Fruit fly (Drosophila melanogaster): ENCODE measurements around the gene Hsc70-4.

Hsc70-4 gene

dm6 chr3R:15275158-15275623, 32.7 kb downstream of the Hsc70-4 start, which contains the start of the genes Cp190 and CG4338 (continued):
- TF ChIP-seq Neu2 (GFP tag; optimal IDR thresholded peaks at IDR 0.05; ENCODE audit: borderline replicate concordance), result no peak
- TF ChIP-seq Doc3 (GFP tag; IDR thresholded peaks at IDR 0.05; ENCODE audit: partially characterized antibody), result peak; percentile 61; the same call in 2 of the 3 replicates
- peak; percentile 98 for TF ChIP-seq Six4 (GFP tag; optimal IDR thresholded peaks at IDR 0.05)
- peak; percentile 76 for TF ChIP-seq CG42726 (GFP tag; IDR thresholded peaks at IDR 0.05; ENCODE audit: partially characterized antibody)
- no peak for TF ChIP-seq abd-A (tag; optimal IDR thresholded peaks at IDR 0.05)
- TF ChIP-seq CG14860 (GFP tag; IDR thresholded peaks at IDR 0.05; ENCODE audit: partially characterized antibody), result peak; percentile 61
- TF ChIP-seq sens-2 (GFP tag; IDR thresholded peaks at IDR 0.05), result peak; percentile 94
- peak; percentile 91 for TF ChIP-seq CG13624 (GFP tag; optimal IDR thresholded peaks at IDR 0.05)
- TF ChIP-seq dm (GFP tag; optimal IDR thresholded peaks at IDR 0.05), result peak; percentile 89
- peak; percentile 99 for TF ChIP-seq CG18262 (tag; optimal IDR thresholded peaks at IDR 0.05)
- peak; percentile 95 for TF ChIP-seq CG14441 (GFP tag; IDR thresholded peaks at IDR 0.05)
- TF ChIP-seq sob (GFP tag; IDR thresholded peaks at IDR 0.05), result peak; percentile 96
- peak; percentile 97 for TF ChIP-seq YL-1 (GFP tag; optimal IDR thresholded peaks at IDR 0.05)
- TF ChIP-seq CG16815 (GFP tag; optimal IDR thresholded peaks at IDR 0.05), result peak; percentile 97
- peak; percentile 98 for TF ChIP-seq zen (tag; optimal IDR thresholded peaks at IDR 0.05)
- TF ChIP-seq CG2202 (tag; optimal IDR thresholded peaks at IDR 0.05), result peak; percentile 97
- TF ChIP-seq Xrp1 (GFP tag; IDR thresholded peaks at IDR 0.05), result peak; percentile 98
- TF ChIP-seq Dip3 (GFP tag; optimal IDR thresholded peaks at IDR 0.05), result peak; percentile 90
- TF ChIP-seq nom (GFP tag; optimal IDR thresholded peaks at IDR 0.05), result peak; percentile 95
- peak; percentile 97 for TF ChIP-seq CG9215 (GFP tag; IDR thresholded peaks at IDR 0.05)
- TF ChIP-seq CG6765 (GFP tag; optimal IDR thresholded peaks at IDR 0.05), result peak; percentile 96
- peak; percentile 98 for TF ChIP-seq Chrac-16 (GFP tag; optimal IDR thresholded peaks at IDR 0.05)
- peak; percentile 93 for TF ChIP-seq Bteb2 (GFP tag; optimal IDR thresholded peaks at IDR 0.05)
- peak; percentile 96 for TF ChIP-seq sisA (GFP tag; IDR thresholded peaks at IDR 0.05)
- peak; percentile 85 for TF ChIP-seq fu2 (GFP tag; optimal IDR thresholded peaks at IDR 0.05)
- TF ChIP-seq tin (GFP tag; optimal IDR thresholded peaks at IDR 0.05), result peak; percentile 98
- peak; percentile 59 for TF ChIP-seq zf30C (GFP tag; optimal IDR thresholded peaks at IDR 0.05)
- TF ChIP-seq Doc2 (GFP tag; IDR thresholded peaks at IDR 0.05), result peak; percentile 81
- peak; percentile 97 for TF ChIP-seq BtbVII (GFP tag; optimal IDR thresholded peaks at IDR 0.05)
- no peak for TF ChIP-seq prd (optimal IDR thresholded peaks at IDR 0.05)
- peak; percentile 98 for TF ChIP-seq prd (GFP tag; IDR thresholded peaks at IDR 0.05)
- TF ChIP-seq crc (GFP tag; optimal IDR thresholded peaks at IDR 0.05), result peak; percentile 72
- peak; percentile 97 for TF ChIP-seq Rfx (GFP tag; IDR thresholded peaks at IDR 0.05)
- TF ChIP-seq Sin3A (optimal IDR thresholded peaks at IDR 0.05), result peak; percentile 89
- TF ChIP-seq CG2712 (tag; optimal IDR thresholded peaks at IDR 0.05), result peak; percentile 99
- peak; percentile 94 for TF ChIP-seq CG10366 (GFP tag; IDR thresholded peaks at IDR 0.05)
- TF ChIP-seq CG8290 (GFP tag; optimal IDR thresholded peaks at IDR 0.05), result peak; percentile 96
- peak; percentile 90 for TF ChIP-seq CG8290 (tag; optimal IDR thresholded peaks at IDR 0.05)
- peak; percentile 96 for TF ChIP-seq CG4820 (GFP tag; optimal IDR thresholded peaks at IDR 0.05)
- peak; percentile 91 for TF ChIP-seq gt (GFP tag; IDR thresholded peaks at IDR 0.05)
- TF ChIP-seq Dfd (GFP tag; optimal IDR thresholded peaks at IDR 0.05), result no peak
- TF ChIP-seq Ssrp (tag; optimal IDR thresholded peaks at IDR 0.05), result peak; percentile 99
- peak; percentile 93 for TF ChIP-seq onecut (GFP tag; IDR thresholded peaks at IDR 0.05)
- TF ChIP-seq ab (GFP tag; optimal IDR thresholded peaks at IDR 0.05), result no peak
- TF ChIP-seq ato (GFP tag; IDR thresholded peaks at IDR 0.05; ENCODE audit: partially characterized antibody), result peak; percentile 73; the same call in 1 of the 2 replicates
- TF ChIP-seq Oli (tag; optimal IDR thresholded peaks at IDR 0.05), result peak; percentile 98
- TF ChIP-seq vnd (GFP tag; IDR thresholded peaks at IDR 0.05; ENCODE audit: partially characterized antibody), result peak; percentile 60
- peak; percentile 94 for TF ChIP-seq CG2889 (GFP tag; IDR thresholded peaks at IDR 0.05)
- TF ChIP-seq NFAT (GFP tag; IDR thresholded peaks at IDR 0.05), result peak; percentile 89
- TF ChIP-seq CG13775 (GFP tag; optimal IDR thresholded peaks at IDR 0.05), result peak; percentile 99
- peak; percentile 79 for TF ChIP-seq CG12236 (GFP tag; optimal IDR thresholded peaks at IDR 0.05)
- peak; percentile 65 for TF ChIP-seq luna (GFP tag; optimal IDR thresholded peaks at IDR 0.05)
